Fruit fly (Drosophila melanogaster) whole organism, embryonic: ENCODE results near the gene CG34268.
A peak's percentile ranks its signal among the peaks of the same experiment; 100 is the strongest.

Source experiments
- CG10366 ChIP-seq: fragments of 200-800 bp; sonication (Bioruptor generic); IDR thresholded peaks from 2 replicates; pipeline ENCODE4 v1.3.6; 2022; ENCODE audit warnings: missing biosample characterization, missing genetic modification characterization
- CG10462 ChIP-seq: fragments of 200-800 bp; sonication (Bioruptor generic); optimal IDR thresholded peaks from 2 replicates; lab custom pipeline; 2016; ENCODE audit warnings: missing biosample characterization, missing genetic modification characterization
- CG11504 ChIP-seq: fragments of 200-800 bp; sonication (Bioruptor generic); optimal IDR thresholded peaks from 3 replicates; lab custom pipeline; 2019; ENCODE audit warnings: missing biosample characterization, mild to moderate bottlenecking, missing genetic modification characterization, moderate library complexity
- CG11560 ChIP-seq: fragments of 200-800 bp; sonication (Bioruptor generic); IDR thresholded peaks from 3 replicates; pipeline ENCODE4 v1.3.6; 2022; ENCODE audit warnings: missing biosample characterization, missing genetic modification characterization
- CG12104 ChIP-seq: fragments of 200-800 bp; sonication (Bioruptor generic); optimal IDR thresholded peaks from 3 replicates; lab custom pipeline; 2016; ENCODE audit warnings: missing biosample characterization, missing genetic modification characterization
- CG14860 ChIP-seq: fragments of 200-800 bp; sonication (Bioruptor generic); IDR thresholded peaks from 3 replicates; pipeline ENCODE4 v1.3.6; 2022; ENCODE audit warnings: missing biosample characterization, missing genetic modification characterization; ENCODE audit not compliant: partially characterized antibody
- CG3163 ChIP-seq: fragments of 200-800 bp; sonication (Bioruptor generic); optimal IDR thresholded peaks from 3 replicates; lab custom pipeline; 2016; ENCODE audit warnings: missing biosample characterization, missing genetic modification characterization
- CG34422 ChIP-seq: fragments of 200-800 bp; sonication (Bioruptor generic); IDR thresholded peaks from 3 replicates; pipeline ENCODE4 v1.3.6; 2022; ENCODE audit warnings: missing biosample characterization, missing genetic modification characterization
- CG7745 ChIP-seq: fragments of 200-800 bp; sonication (Bioruptor generic); optimal IDR thresholded peaks from 2 replicates; lab custom pipeline; 2018; ENCODE audit warnings: missing biosample characterization, mild to moderate bottlenecking, missing genetic modification characterization, moderate library complexity
- CG8388 ChIP-seq: fragments of 200-800 bp; sonication (Bioruptor generic); optimal IDR thresholded peaks from 2 replicates; lab custom pipeline; 2019; ENCODE audit warnings: missing biosample characterization, mild to moderate bottlenecking, missing genetic modification characterization, moderate library complexity
- D ChIP-seq, 2 experiments: fragments of 200-800 bp in 1 of 2; fragments of >200 bp in 1 of 2; sonication (Bioruptor generic) in 1 of 2; optimal IDR thresholded peaks; 2 replicates in 1 of 2; 3 replicates in 1 of 2; lab custom pipeline; 2017; ENCODE audit warnings: mild to moderate bottlenecking in 1 of 2, missing biosample characterization in 1 of 2, missing genetic modification characterization in 1 of 2, missing genetic modification reagents in 1 of 2
- Hsf ChIP-seq: fragments of 200-800 bp; sonication (Bioruptor generic); optimal IDR thresholded peaks from 3 replicates; lab custom pipeline; 2016; ENCODE audit warnings: missing biosample characterization, missing genetic modification characterization
- Pdp1 ChIP-seq, 2 experiments: fragments of 200-800 bp; sonication (Bioruptor generic); optimal IDR thresholded peaks; 3 replicates each; lab custom pipeline; 2016; ENCODE audit warnings: missing biosample characterization in 2 of 2, missing genetic modification characterization in 2 of 2, mild to moderate bottlenecking in 1 of 2, moderate library complexity in 1 of 2
- Scr ChIP-seq: fragments of 200-800 bp; sonication (Bioruptor generic); IDR thresholded peaks from 2 replicates; pipeline ENCODE4 v1.3.6; 2022; ENCODE audit warnings: missing biosample characterization, missing genetic modification characterization; ENCODE audit not compliant: partially characterized antibody
- Trl ChIP-seq, 3 experiments: fragments of >200 bp in 2 of 3; fragments of 200-800 bp in 1 of 3; sonication (Bioruptor generic) in 1 of 3; optimal IDR thresholded peaks; 2 replicates in 1 of 3; 3 replicates in 2 of 3; lab custom pipeline; 2016 to 2017; ENCODE audit warnings: missing biosample characterization in 1 of 3, missing genetic modification characterization in 1 of 3
- amos ChIP-seq: fragments of 200-800 bp; sonication (Bioruptor generic); IDR thresholded peaks from 2 replicates; pipeline ENCODE4 v1.3.6; 2022; ENCODE audit warnings: missing biosample characterization, missing genetic modification characterization; ENCODE audit not compliant: partially characterized antibody
- bbx ChIP-seq: fragments of 200-800 bp; sonication (Bioruptor generic); IDR thresholded peaks from 2 replicates; pipeline ENCODE4 v1.3.6; 2022; ENCODE audit warnings: missing biosample characterization, missing genetic modification characterization; ENCODE audit not compliant: partially characterized antibody
- bigmax ChIP-seq: fragments of 200-800 bp; sonication (Bioruptor generic); optimal IDR thresholded peaks from 2 replicates; lab custom pipeline; 2018; ENCODE audit warnings: missing biosample characterization, mild to moderate bottlenecking, missing genetic modification characterization
- chn ChIP-seq: fragments of 200-800 bp; sonication (Bioruptor generic); optimal IDR thresholded peaks from 2 replicates; lab custom pipeline; 2016; ENCODE audit warnings: missing biosample characterization, missing genetic modification characterization
- crol ChIP-seq: fragments of 200-800 bp; sonication (Bioruptor generic); IDR thresholded peaks from 2 replicates; pipeline ENCODE4 v1.3.6; 2022; ENCODE audit warnings: missing biosample characterization, missing genetic modification characterization
- dmrt11E ChIP-seq: fragments of 200-800 bp; sonication (Bioruptor generic); optimal IDR thresholded peaks from 3 replicates; lab custom pipeline; 2018; ENCODE audit warnings: missing biosample characterization, mild to moderate bottlenecking, missing genetic modification characterization, moderate library complexity
- dmrt99B ChIP-seq: fragments of 200-800 bp; sonication (Bioruptor generic); optimal IDR thresholded peaks from 2 replicates; lab custom pipeline; 2018; ENCODE audit warnings: missing biosample characterization, mild to moderate bottlenecking, missing genetic modification characterization, moderate library complexity
- en ChIP-seq: fragments of 200-800 bp; sonication (Bioruptor generic); optimal IDR thresholded peaks from 2 replicates; lab custom pipeline; 2016; ENCODE audit warnings: missing biosample characterization, missing genetic modification characterization
- fd64A ChIP-seq: fragments of 200-800 bp; sonication (Bioruptor generic); optimal IDR thresholded peaks from 3 replicates; lab custom pipeline; 2018; ENCODE audit warnings: missing biosample characterization, mild to moderate bottlenecking, missing genetic modification characterization
- gro ChIP-seq: fragments of 200-800 bp; sonication (Bioruptor generic); optimal IDR thresholded peaks from 2 replicates; lab custom pipeline; 2016; ENCODE audit warnings: missing biosample characterization, missing genetic modification characterization
- hkb ChIP-seq, 2 experiments: fragments of 200-800 bp in 1 of 2; fragments of >200 bp in 1 of 2; sonication (Bioruptor generic) in 1 of 2; IDR thresholded peaks in 1 of 2; optimal IDR thresholded peaks in 1 of 2; 2 replicates each; pipeline versions ENCODE4 v1.3.6 to Lab custom; 2017 to 2022; ENCODE audit warnings: missing biosample characterization in 1 of 2, missing genetic modification characterization in 1 of 2
- insv ChIP-seq, 2 experiments: fragments of 200-800 bp; sonication (Bioruptor generic); optimal IDR thresholded peaks; 3 replicates each; lab custom pipeline; 2016 to 2018; ENCODE audit warnings: missing biosample characterization in 2 of 2, missing genetic modification characterization in 2 of 2
- nerfin-1 ChIP-seq: fragments of 200-800 bp; sonication (Bioruptor generic); optimal IDR thresholded peaks from 3 replicates; lab custom pipeline; 2019; ENCODE audit warnings: missing biosample characterization, mild to moderate bottlenecking, missing genetic modification characterization, moderate library complexity
- pros ChIP-seq: fragments of 200-800 bp; sonication (Bioruptor generic); optimal IDR thresholded peaks from 3 replicates; lab custom pipeline; 2019; ENCODE audit warnings: missing biosample characterization, mild to moderate bottlenecking, missing genetic modification characterization, moderate library complexity
- rib ChIP-seq: fragments of 200-800 bp; sonication (Bioruptor generic); IDR thresholded peaks from 2 replicates; pipeline ENCODE4 v1.3.6; 2022; ENCODE audit warnings: missing biosample characterization, missing genetic modification characterization
- ro ChIP-seq: fragments of 200-800 bp; sonication (Bioruptor generic); IDR thresholded peaks from 2 replicates; pipeline ENCODE4 v1.3.6; 2022; ENCODE audit warnings: missing biosample characterization, missing genetic modification characterization
- scrt ChIP-seq: fragments of 200-800 bp; sonication (Bioruptor generic); optimal IDR thresholded peaks from 2 replicates; lab custom pipeline; 2018; ENCODE audit warnings: missing biosample characterization, mild to moderate bottlenecking, missing genetic modification characterization, moderate library complexity
- so ChIP-seq: fragments of 200-800 bp; sonication (Bioruptor generic); IDR thresholded peaks from 3 replicates; pipeline ENCODE4 v1.3.6; 2022; ENCODE audit warnings: missing biosample characterization, missing genetic modification characterization
- stwl ChIP-seq: fragments of 200-800 bp; sonication (Bioruptor generic); optimal IDR thresholded peaks from 3 replicates; lab custom pipeline; 2018; ENCODE audit warnings: missing biosample characterization, mild to moderate bottlenecking, missing genetic modification characterization, moderate library complexity
- tll ChIP-seq, 2 experiments: fragments of 200-800 bp in 1 of 2; fragments of >200 bp in 1 of 2; sonication (Bioruptor generic) in 1 of 2; optimal IDR thresholded peaks; 2 replicates each; lab custom pipeline; 2017 to 2019; ENCODE audit warnings: missing biosample characterization in 2 of 2, missing genetic modification characterization in 2 of 2, mild to moderate bottlenecking in 1 of 2, moderate library complexity in 1 of 2
- ttk ChIP-seq: fragments of 200-800 bp; sonication (Bioruptor generic); IDR thresholded peaks from 2 replicates; pipeline ENCODE4 v2.1.2; 2022; ENCODE audit warnings: missing biosample characterization, missing genetic modification characterization
- unc-4 ChIP-seq: fragments of 200-800 bp; sonication (Bioruptor generic); IDR thresholded peaks from 2 replicates; pipeline ENCODE4 v1.3.6; 2022; ENCODE audit warnings: missing biosample characterization, missing genetic modification characterization; ENCODE audit not compliant: partially characterized antibody
- yki ChIP-seq: fragments of >200 bp; optimal IDR thresholded peaks from 3 replicates; lab custom pipeline; 2018

CG34268 gene

dm6 chr3L:544203-544602 lies 43.4 kb downstream of the CG34268 start (continued):
- 0 out of 2 replicates have a peak, but pooled peaks have one; percentile 29 for TF ChIP-seq unc-4 (GFP tag; lab: Robert Waterston, UW)
- peak in 1 of 2 experiments; percentile 9 for TF ChIP-seq insv (GFP tag; optimal IDR thresholded peaks at IDR 0.05; lab: Kevin White, UChicago)
- TF ChIP-seq CG12104 (GFP tag; lab: Kevin White, UChicago) = no peak
- no peak for TF ChIP-seq bigmax (GFP tag; lab: Kevin White, UChicago)
- no peak for TF ChIP-seq en (GFP tag; lab: Kevin White, UChicago)
- TF ChIP-seq gro (GFP tag; lab: Kevin White, UChicago) = peak; percentile 35
- no peak for TF ChIP-seq stwl
- TF ChIP-seq bbx (GFP tag; lab: Robert Waterston, UW) = no peak
- peak; percentile 84 for TF ChIP-seq pros (GFP tag; lab: Kevin White, UChicago)
- peak in 1 of 2 experiments; percentile 71 for TF ChIP-seq tll (GFP tag; optimal IDR thresholded peaks at IDR 0.05; lab: Kevin White, UChicago)
- TF ChIP-seq Scr (GFP tag; lab: Robert Waterston, UW) = peak; percentile 18; the same call in 1 of the 2 replicates
- no peak for TF ChIP-seq Hsf
- no peak for TF ChIP-seq dmrt99B (tag; lab: Kevin White, UChicago)
- TF ChIP-seq Pdp1 (GFP tag; optimal IDR thresholded peaks at IDR 0.05; lab: Kevin White, UChicago) = peak in 1 of 2 experiments; percentile 67
- peak; percentile 96 for TF ChIP-seq CG11504 (tag; lab: Kevin White, UChicago)
- TF ChIP-seq CG14860 (GFP tag; lab: Robert Waterston, UW) = no peak
- TF ChIP-seq ttk = no peak
- TF ChIP-seq D (optimal IDR thresholded peaks at IDR 0.05; lab: Kevin White, UChicago) = peak; percentile 9
- TF ChIP-seq D (GFP tag; optimal IDR thresholded peaks at IDR 0.05; lab: Kevin White, UChicago) = no peak
- TF ChIP-seq rib (GFP tag; lab: Robert Waterston, UW) = no peak
- TF ChIP-seq hkb (optimal IDR thresholded peaks at IDR 0.05; lab: Kevin White, UChicago) = no peak
- peak; percentile 32; the same call in 1 of the 2 replicates for TF ChIP-seq hkb (GFP tag; IDR thresholded peaks at IDR 0.05; lab: Robert Waterston, UW)
- no peak for TF ChIP-seq CG10462 (GFP tag; lab: Kevin White, UChicago)
- TF ChIP-seq ro (GFP tag; lab: Robert Waterston, UW) = no peak
- peak; percentile 85 for TF ChIP-seq yki
- no peak for TF ChIP-seq fd64A
- TF ChIP-seq CG11560 (tag; lab: Robert Waterston, UW) = no peak
- no peak for TF ChIP-seq so (GFP tag; lab: Robert Waterston, UW)
- peak; percentile 79 for TF ChIP-seq scrt
- no peak for TF ChIP-seq dmrt11E (tag; lab: Kevin White, UChicago)
- peak; percentile 60 for TF ChIP-seq CG3163
- no peak for TF ChIP-seq CG34422 (GFP tag; lab: Robert Waterston, UW)
- TF ChIP-seq CG7745 (tag; lab: Kevin White, UChicago) = no peak
- TF ChIP-seq crol (GFP tag; lab: Robert Waterston, UW) = peak; percentile 87
- no peak for TF ChIP-seq amos (GFP tag; lab: Robert Waterston, UW)
- peak; percentile 81 to 96 for TF ChIP-seq Trl (optimal IDR thresholded peaks at IDR 0.05; lab: Kevin White, UChicago)
- TF ChIP-seq Trl (GFP tag; optimal IDR thresholded peaks at IDR 0.05; lab: Kevin White, UChicago) = peak; percentile 21
- no peak for TF ChIP-seq CG10366 (GFP tag; lab: Robert Waterston, UW)
- no peak for TF ChIP-seq chn (GFP tag; lab: Kevin White, UChicago)
- no peak for TF ChIP-seq CG8388
- peak; percentile 50 for TF ChIP-seq nerfin-1
